Fruit fly (Drosophila melanogaster): ENCODE results near the gene CG12316.

The CG12316 gene

dm6 chr3L:15142004-15142890 lies 5.5 kb upstream of the CG12316 start, which contains the start of gene Pdi (continued):
- TF ChIP-seq slbo (GFP tag; IDR thresholded peaks at IDR 0.05) (no peak), fd3F (GFP tag; optimal IDR thresholded peaks at IDR 0.05) (no peak), lmd (GFP tag; IDR thresholded peaks at IDR 0.05) (no peak), CG16815 (GFP tag; optimal IDR thresholded peaks at IDR 0.05) (no peak), gro (GFP tag; optimal IDR thresholded peaks at IDR 0.05) (peak; percentile 50), lab (GFP tag; optimal IDR thresholded peaks at IDR 0.05) (no peak), trh (GFP tag; optimal IDR thresholded peaks at IDR 0.05) (peak; percentile 1), Bdp1 (GFP tag; optimal IDR thresholded peaks at IDR 0.05) (no peak), MESR4 (GFP tag; optimal IDR thresholded peaks at IDR 0.05) (peak; percentile 79), hbn (GFP tag; IDR thresholded peaks at IDR 0.05; ENCODE audit: partially characterized antibody) (peak; percentile 64), CG11696 (GFP tag; IDR thresholded peaks at IDR 0.05) (no peak), hth (optimal IDR thresholded peaks at IDR 0.05) (no peak), amos (GFP tag; IDR thresholded peaks at IDR 0.05; ENCODE audit: partially characterized antibody) (peak; percentile 89), Doc2 (GFP tag; IDR thresholded peaks at IDR 0.05) (no peak), NK7.1 (GFP tag; optimal IDR thresholded peaks at IDR 0.05) (peak; percentile 6), crc (GFP tag; optimal IDR thresholded peaks at IDR 0.05) (no peak), her (GFP tag; optimal IDR thresholded peaks at IDR 0.05) (peak; percentile 5), rib (GFP tag; IDR thresholded peaks at IDR 0.05) (0 out of 2 replicates have a peak, but pooled peaks have one; percentile 46), CG2129 (GFP tag; IDR thresholded peaks at IDR 0.05; ENCODE audit: partially characterized antibody) (peak; percentile 22; the same call in 1 of the 2 replicates), pros (GFP tag; optimal IDR thresholded peaks at IDR 0.05) (no peak), pb (GFP tag; optimal IDR thresholded peaks at IDR 0.05) (no peak), stc (GFP tag; IDR thresholded peaks at IDR 0.05) (no peak), dmrt11E (tag; optimal IDR thresholded peaks at IDR 0.05) (peak; percentile 19), cas (GFP tag; IDR thresholded peaks at IDR 0.05) (no peak), btn (GFP tag; optimal IDR thresholded peaks at IDR 0.05) (no peak), CG34422 (GFP tag; IDR thresholded peaks at IDR 0.05) (peak; percentile 78; the same call in 1 of the 3 replicates), ewg (GFP tag; optimal IDR thresholded peaks at IDR 0.05) (peak; percentile 10), Lim3 (GFP tag; IDR thresholded peaks at IDR 0.05) (no peak), tgo (GFP tag; IDR thresholded peaks at IDR 0.05) (no peak), nau (GFP tag; optimal IDR thresholded peaks at IDR 0.05) (no peak), GATAe (GFP tag; conservative IDR thresholded peaks at IDR 0.05) (no peak), CG11085 (GFP tag; IDR thresholded peaks at IDR 0.05) (no peak), CG10366 (GFP tag; IDR thresholded peaks at IDR 0.05) (no peak; the same call in 1 of the 2 replicates), Sry-δ (GFP tag; optimal IDR thresholded peaks at IDR 0.05) (peak; percentile 80), hkb (optimal IDR thresholded peaks at IDR 0.05) (no peak), hkb (GFP tag; IDR thresholded peaks at IDR 0.05) (0 out of 2 replicates have a peak, but pooled peaks have one; percentile 18), CG8388 (GFP tag; optimal IDR thresholded peaks at IDR 0.05) (peak; percentile 12), Mad (GFP tag; optimal IDR thresholded peaks at IDR 0.05) (peak; percentile 57), mirr (GFP tag; optimal IDR thresholded peaks at IDR 0.05) (no peak), CG7372 (GFP tag; IDR thresholded peaks at IDR 0.05) (no peak), jumu (GFP tag; optimal IDR thresholded peaks at IDR 0.05) (no peak), Meics (GFP tag; optimal IDR thresholded peaks at IDR 0.05) (no peak), H15 (GFP tag; IDR thresholded peaks at IDR 0.05) (no peak), HLH3B (GFP tag; IDR thresholded peaks at IDR 0.05) (peak; percentile 33; the same call in 1 of the 2 replicates), H2.0 (GFP tag; IDR thresholded peaks at IDR 0.05) (no peak), CG14710 (tag; optimal IDR thresholded peaks at IDR 0.05) (peak; percentile 59), CG6813 (GFP tag; optimal IDR thresholded peaks at IDR 0.05) (no peak), sisA (GFP tag; IDR thresholded peaks at IDR 0.05) (no peak), sens-2 (GFP tag; IDR thresholded peaks at IDR 0.05) (no peak), CG15073 (GFP tag; optimal IDR thresholded peaks at IDR 0.05) (no peak)
